Worm (Caenorhabditis elegans) whole organism, mixed stage, embryonic: ENCODE results near the gene vit-6.

Source experiments
- elt-1 ChIP-seq: sonication (generic microtip); optimal IDR thresholded peaks from 2 replicates; lab custom pipeline; 2017; ENCODE audit warnings: missing genetic modification characterization, mild to moderate bottlenecking, missing compliant biosample characterization, antibody characterized with exemption, moderate library complexity, borderline replicate concordance; ENCODE audit not compliant: insufficient read depth
- lin-13 ChIP-seq: fragments of 150-350 bp; optimal IDR thresholded peaks from 2 replicates; lab custom pipeline; 2014; ENCODE audit warnings: missing biosample characterization, missing genetic modification characterization
- lsy-2 ChIP-seq: fragments of 150-350 bp; optimal IDR thresholded peaks from 2 replicates; lab custom pipeline; 2014; ENCODE audit warnings: missing biosample characterization, missing genetic modification characterization
- nhr-237 ChIP-seq: fragments of 150-350 bp; optimal IDR thresholded peaks from 2 replicates; lab custom pipeline; 2014; ENCODE audit warnings: missing biosample characterization, missing genetic modification characterization
- nhr-28 ChIP-seq: fragments of 150-350 bp; optimal IDR thresholded peaks from 2 replicates; lab custom pipeline; 2014; ENCODE audit warnings: missing biosample characterization, missing genetic modification characterization
- sem-2 ChIP-seq: fragments of 200-800 bp; sonication (Bioruptor generic); optimal IDR thresholded peaks from 2 replicates; lab custom pipeline; 2018; ENCODE audit warnings: mild to moderate bottlenecking, missing genetic modification characterization, missing compliant biosample characterization
- snpc-4 ChIP-seq: fragments of 150-350 bp; optimal IDR thresholded peaks from 2 replicates; lab custom pipeline; 2014; ENCODE audit warnings: missing biosample characterization, missing genetic modification characterization
- sptf-1 ChIP-seq: sonication (generic microtip); optimal IDR thresholded peaks from 2 replicates; lab custom pipeline; 2017; ENCODE audit warnings: mild to moderate bottlenecking, missing genetic modification characterization, moderate library complexity, missing compliant biosample characterization
- tbx-8 ChIP-seq: fragments of 200-800 bp; sonication (Bioruptor generic); optimal IDR thresholded peaks from 2 replicates; lab custom pipeline; 2018; ENCODE audit warnings: mild to moderate bottlenecking, missing genetic modification characterization, moderate library complexity, missing compliant biosample characterization
- unc-62 ChIP-seq: fragments of 150-350 bp; optimal IDR thresholded peaks from 2 replicates; lab custom pipeline; 2014; ENCODE audit warnings: missing biosample characterization, missing genetic modification reagents, missing genetic modification characterization
- zip-8 ChIP-seq: fragments of 150-350 bp; optimal IDR thresholded peaks from 2 replicates; lab custom pipeline; 2014; ENCODE audit warnings: missing biosample characterization, missing genetic modification characterization
- ztf-11 ChIP-seq: fragments of 150-350 bp; optimal IDR thresholded peaks from 2 replicates; lab custom pipeline; 2014; ENCODE audit warnings: missing biosample characterization, missing genetic modification characterization

DNA sequence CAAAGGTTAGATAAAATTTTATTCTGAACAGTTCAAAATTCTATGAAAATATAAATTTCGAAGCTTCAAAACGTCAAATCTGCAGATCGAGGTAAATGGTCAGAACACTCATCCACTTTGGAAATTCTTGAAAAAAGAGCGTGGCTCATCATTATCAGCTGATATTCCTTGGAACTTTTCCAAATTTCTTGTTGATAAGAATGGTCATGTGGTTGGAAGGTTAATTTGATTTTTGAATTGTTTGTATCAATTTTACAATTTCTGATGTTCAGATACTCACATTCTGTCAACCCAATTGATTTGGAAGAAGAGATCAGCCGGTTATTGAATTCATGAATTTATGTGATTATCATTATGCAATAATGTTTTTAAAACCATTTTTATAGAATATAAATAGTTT, 37.9 kb upstream of the vit-6 start:
- TF ChIP-seq zip-8 (tag; lab: Kevin White, UChicago) (no peak), ztf-11 (no peak), nhr-237 (no peak), sem-2 (GFP tag; lab: Kevin White, UChicago) (no peak), tbx-8 (GFP tag; lab: Kevin White, UChicago) (no peak), nhr-28 (tag; lab: Kevin White, UChicago) (no peak), snpc-4 (tag; lab: Kevin White, UChicago) (no peak), unc-62 (GFP tag; lab: Kevin White, UChicago) (no peak), sptf-1 (tag; lab: Kevin White, UChicago) (no peak), lsy-2 (no peak), lin-13 (tag; lab: Kevin White, UChicago) (no peak), elt-1 (tag; lab: Kevin White, UChicago) (no peak)
